Fruit fly (Drosophila melanogaster) S2 (cell line): ENCODE data around the gene CG42832.
"Not testable (repeated sequence)": the region's sequence is repeated elsewhere in the genome, so short reads cannot be mapped to it uniquely, and the experiment has no call there.

Experiments
- CG8478 ChIP-seq: fragments of >200 bp; optimal IDR thresholded peaks from 2 replicates; lab custom pipeline; 2018
- CTCF ChIP-seq, 2 experiments: fragments of >200 bp; optimal IDR thresholded peaks; 2 replicates each; lab custom pipeline; 2018

DNA sequence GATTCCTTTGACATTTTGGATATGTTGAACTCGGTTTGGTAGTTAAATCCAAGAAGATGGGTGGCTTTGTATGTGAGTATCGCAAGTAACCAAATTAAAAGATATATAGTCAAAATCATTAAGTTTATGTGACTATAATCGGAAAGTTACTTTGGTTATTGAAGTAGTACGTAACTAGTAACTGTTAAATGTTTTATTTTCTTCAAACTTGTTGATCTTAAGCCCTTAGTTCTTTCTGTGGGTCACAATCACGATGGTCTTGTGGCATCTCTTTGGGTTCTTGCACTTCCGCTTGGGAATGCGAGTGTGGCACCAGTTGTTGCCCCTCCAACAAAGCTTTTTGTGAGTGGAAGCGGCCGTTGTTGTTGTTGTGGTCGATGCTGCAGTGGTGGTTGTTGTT is 33.0 kb upstream of the CG42832 start, which contains the start of gene CG33489:
- not testable (repeated sequence) for TF ChIP-seq CG8478 (lab: Kevin White, UChicago); CTCF (optimal IDR thresholded peaks at IDR 0.05; lab: Kevin White, UChicago)
